Worm (Caenorhabditis elegans) whole organism, late embryonic: ENCODE results near the gene teg-1.
A peak's percentile ranks its signal among the peaks of the same experiment; 100 is the strongest.

Experiments
- T23F11.4 ChIP-seq: fragments of 200-800 bp; sonication (Bioruptor generic); optimal IDR thresholded peaks from 2 replicates; lab custom pipeline; 2018; ENCODE audit warnings: mild to moderate bottlenecking, missing genetic modification characterization, missing compliant biosample characterization
- ceh-34 ChIP-seq: sonication (generic microtip); optimal IDR thresholded peaks from 2 replicates; lab custom pipeline; 2016; ENCODE audit warnings: mild to moderate bottlenecking, missing genetic modification characterization, missing compliant biosample characterization
- ceh-48 ChIP-seq: sonication (generic microtip); optimal IDR thresholded peaks from 2 replicates; lab custom pipeline; 2016; ENCODE audit warnings: missing genetic modification characterization, inconsistent platforms, missing compliant biosample characterization
- ceh-6 ChIP-seq: fragments of 200-800 bp; sonication (Bioruptor generic); optimal IDR thresholded peaks from 2 replicates; lab custom pipeline; 2018; ENCODE audit warnings: mild to moderate bottlenecking, missing genetic modification characterization, missing compliant biosample characterization
- ceh-9 ChIP-seq: sonication (generic microtip); optimal IDR thresholded peaks from 2 replicates; lab custom pipeline; 2016; ENCODE audit warnings: mild to moderate bottlenecking, missing genetic modification characterization, inconsistent platforms, missing compliant biosample characterization
- dmd-4 ChIP-seq: sonication (generic microtip); optimal IDR thresholded peaks from 2 replicates; lab custom pipeline; 2016; ENCODE audit warnings: borderline replicate concordance, missing genetic modification characterization, missing compliant biosample characterization
- dve-1 ChIP-seq: sonication (generic microtip); optimal IDR thresholded peaks from 2 replicates; lab custom pipeline; 2017; ENCODE audit warnings: antibody characterized with exemption, mild to moderate bottlenecking, missing genetic modification characterization, missing compliant biosample characterization
- elt-2 ChIP-seq: sonication (generic microtip); optimal IDR thresholded peaks from 2 replicates; lab custom pipeline; 2016; ENCODE audit warnings: missing genetic modification reagents, missing genetic modification characterization, missing compliant biosample characterization
- elt-4 ChIP-seq: sonication (generic microtip); optimal IDR thresholded peaks from 2 replicates; lab custom pipeline; 2016; ENCODE audit warnings: missing genetic modification characterization, missing compliant biosample characterization
- ets-4 ChIP-seq: sonication (generic microtip); optimal IDR thresholded peaks from 2 replicates; lab custom pipeline; 2016; ENCODE audit warnings: missing genetic modification characterization, missing compliant biosample characterization
- eyg-1 ChIP-seq: sonication (generic microtip); optimal IDR thresholded peaks from 2 replicates; lab custom pipeline; 2016; ENCODE audit warnings: missing genotype, missing genetic modification characterization, missing compliant biosample characterization
- fax-1 ChIP-seq: sonication (generic microtip); optimal IDR thresholded peaks from 2 replicates; lab custom pipeline; 2016; ENCODE audit warnings: missing genotype, missing genetic modification characterization, missing compliant biosample characterization
- fkh-10 ChIP-seq: fragments of 150-350 bp; optimal IDR thresholded peaks from 2 replicates; lab custom pipeline; 2014; ENCODE audit warnings: missing biosample characterization, missing genetic modification reagents, missing genetic modification characterization
- gmeb-2 ChIP-seq: sonication (generic microtip); optimal IDR thresholded peaks from 2 replicates; lab custom pipeline; 2016; ENCODE audit warnings: missing genetic modification characterization, inconsistent platforms, missing compliant biosample characterization
- hlh-6 ChIP-seq: sonication (generic microtip); optimal IDR thresholded peaks from 2 replicates; lab custom pipeline; 2016; ENCODE audit warnings: missing genotype, missing genetic modification characterization, missing compliant biosample characterization
- hlh-8 ChIP-seq: sonication (generic microtip); optimal IDR thresholded peaks from 2 replicates; lab custom pipeline; 2016; ENCODE audit warnings: missing genotype, missing genetic modification characterization, missing compliant biosample characterization
- madf-2 ChIP-seq: sonication (generic microtip); optimal IDR thresholded peaks from 2 replicates; lab custom pipeline; 2017; ENCODE audit warnings: missing genetic modification characterization, missing compliant biosample characterization
- nfya-1 ChIP-seq: sonication (generic microtip); optimal IDR thresholded peaks from 2 replicates; lab custom pipeline; 2017; ENCODE audit warnings: missing genetic modification characterization, mild to moderate bottlenecking, missing compliant biosample characterization, antibody characterized with exemption, moderate library complexity
- pag-3 ChIP-seq: sonication (generic microtip); optimal IDR thresholded peaks from 2 replicates; lab custom pipeline; 2016; ENCODE audit warnings: missing compliant biosample characterization, missing genetic modification characterization, borderline replicate concordance
- pha-2 ChIP-seq: sonication (generic microtip); optimal IDR thresholded peaks from 2 replicates; lab custom pipeline; 2017; ENCODE audit warnings: mild to moderate bottlenecking, missing genetic modification characterization, missing compliant biosample characterization
- pha-4 ChIP-seq: fragments of 150-350 bp; optimal IDR thresholded peaks from 2 replicates; lab custom pipeline; 2018; ENCODE audit warnings: missing biosample characterization, missing genetic modification reagents, missing genetic modification characterization
- pros-1 ChIP-seq: fragments of 150-350 bp; optimal IDR thresholded peaks from 2 replicates; lab custom pipeline; 2014; ENCODE audit warnings: missing biosample characterization, missing genetic modification reagents, missing genetic modification characterization
- sdc-2 ChIP-seq: sonication (generic microtip); optimal IDR thresholded peaks from 2 replicates; lab custom pipeline; 2016; ENCODE audit warnings: missing genotype, missing genetic modification characterization, missing compliant biosample characterization
- sox-2 ChIP-seq: fragments of 200-800 bp; sonication (Bioruptor generic); IDR thresholded peaks from 2 replicates; pipeline ENCODE4 v1.3.6; 2022; ENCODE audit warnings: missing genetic modification reagents, missing genetic modification characterization, missing compliant biosample characterization
- syd-9 ChIP-seq: sonication (generic microtip); optimal IDR thresholded peaks from 2 replicates; lab custom pipeline; 2016; ENCODE audit warnings: mild to moderate bottlenecking, missing genetic modification characterization, moderate library complexity, missing compliant biosample characterization
- tbx-2 ChIP-seq: sonication (generic microtip); optimal IDR thresholded peaks from 2 replicates; lab custom pipeline; 2016; ENCODE audit warnings: missing genetic modification characterization, missing compliant biosample characterization
- tbx-7 ChIP-seq: sonication (generic microtip); optimal IDR thresholded peaks from 2 replicates; lab custom pipeline; 2016; ENCODE audit warnings: missing genotype, missing genetic modification characterization, missing compliant biosample characterization
- unc-42 ChIP-seq: sonication (generic microtip); optimal IDR thresholded peaks from 2 replicates; lab custom pipeline; 2016; ENCODE audit warnings: missing genotype, missing genetic modification characterization, missing compliant biosample characterization
- ztf-16 ChIP-seq: sonication (generic microtip); optimal IDR thresholded peaks from 2 replicates; lab custom pipeline; 2017; ENCODE audit warnings: missing genetic modification characterization, missing compliant biosample characterization

teg-1 gene

DNA sequence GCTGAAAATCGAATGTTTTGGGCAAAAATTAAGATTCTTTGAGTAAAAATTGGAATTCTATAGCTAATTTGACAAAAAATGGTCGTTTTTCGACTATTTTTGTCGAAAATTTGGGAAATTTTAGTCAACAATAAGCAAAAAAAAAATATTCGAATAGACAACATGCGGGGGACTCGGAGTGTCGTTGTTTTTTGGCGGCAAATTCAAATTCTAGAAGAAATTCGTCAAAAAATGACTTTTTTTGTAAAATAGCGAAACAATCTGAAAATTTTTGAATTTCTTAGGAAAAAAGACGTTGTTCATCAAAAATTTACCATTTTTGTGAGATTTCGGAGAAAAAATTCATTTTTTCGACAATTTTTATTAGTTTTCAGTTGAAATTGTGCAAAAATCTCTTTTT, 34.4 kb downstream of the teg-1 start:
- TF ChIP-seq madf-2 (tag; lab: Kevin White, UChicago) (no peak), elt-4 (tag; lab: Kevin White, UChicago) (no peak), pha-2 (tag; lab: Kevin White, UChicago) (no peak), eyg-1 (tag; lab: Kevin White, UChicago) (no peak), ztf-16 (no peak)

DNA sequence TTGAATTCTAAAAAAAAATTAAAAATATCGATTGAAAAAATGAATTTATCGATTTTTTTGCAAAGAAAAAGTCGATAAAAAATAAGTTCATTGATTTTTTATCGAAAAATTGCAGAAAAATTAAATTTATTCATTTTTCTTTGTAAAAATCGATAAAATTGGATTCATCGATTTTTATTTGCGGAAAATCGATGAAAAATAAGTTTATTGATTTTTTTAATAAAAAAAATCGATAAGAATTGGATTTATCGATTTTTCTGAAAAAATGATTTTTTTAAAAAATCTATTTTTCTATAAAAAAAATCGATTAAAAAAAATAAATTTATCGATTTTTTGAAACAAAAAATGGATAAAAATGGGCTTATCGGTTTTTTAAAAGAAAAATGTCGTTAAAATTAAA, 38.1 kb downstream of the teg-1 start:
- TF ChIP-seq ceh-48 (tag; lab: Kevin White, UChicago) = peak; percentile 42
- no peak for TF ChIP-seq pros-1 (tag; lab: Kevin White, UChicago)

DNA sequence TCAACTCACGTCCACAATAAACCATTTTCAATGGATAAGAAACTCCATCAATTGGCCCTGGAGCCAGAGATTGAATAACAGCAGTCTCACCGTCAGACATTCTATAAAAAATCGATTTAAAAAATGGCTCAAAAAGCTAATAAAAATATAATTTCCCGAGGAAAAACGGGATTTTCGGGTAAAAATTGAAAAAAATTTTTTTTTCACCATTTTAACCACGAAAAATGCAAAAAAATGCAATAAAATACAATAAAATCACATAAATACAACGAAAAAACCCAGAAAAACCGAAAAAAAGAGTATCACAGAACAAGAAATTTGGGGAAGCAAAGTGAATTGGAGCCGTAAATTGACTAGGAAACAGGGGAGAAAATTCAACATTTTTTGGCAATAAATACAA, 39.2 kb downstream of the teg-1 start, which contains the start of gene Y47D3A.21:
TSS of gene Y47D3A.21 (minus strand) at position 101 of the 400 bp plus-strand sequence.
- TF ChIP-seq pha-2 (tag; lab: Kevin White, UChicago) = no peak
- no peak for TF ChIP-seq syd-9 (tag; lab: Kevin White, UChicago)
- TF ChIP-seq sox-2 = no peak
- no peak for TF ChIP-seq dve-1 (tag; lab: Kevin White, UChicago)
- no peak for TF ChIP-seq elt-2 (tag; lab: Kevin White, UChicago)
- TF ChIP-seq madf-2 (tag; lab: Kevin White, UChicago) = no peak
- no peak for TF ChIP-seq ets-4

DNA sequence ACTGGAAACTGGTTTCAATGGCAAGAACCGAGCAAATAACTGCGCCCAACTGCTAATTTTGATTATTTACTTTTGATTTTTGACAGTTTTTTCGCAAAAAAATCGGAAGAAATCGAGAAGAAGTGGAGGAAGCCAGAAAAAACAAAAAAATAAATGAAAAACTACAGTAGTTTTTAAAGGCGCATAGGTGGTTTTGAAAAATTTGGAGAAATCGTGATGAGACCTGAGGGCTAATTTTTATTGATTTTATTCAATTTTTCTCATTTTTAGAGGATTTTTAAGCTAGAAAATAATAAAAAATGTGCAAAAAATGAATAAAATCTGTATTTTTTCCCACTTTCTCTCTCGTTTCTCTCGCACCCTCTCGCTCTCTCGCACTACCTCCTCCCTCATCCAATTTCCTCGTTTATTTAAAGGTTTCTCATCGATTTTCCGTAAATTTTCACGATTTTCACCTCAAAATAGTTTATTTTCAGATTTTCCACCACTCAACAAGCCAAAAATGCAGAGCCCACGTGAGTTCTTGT, 43.4 kb downstream of the teg-1 start, which contains the start of gene Y47D3A.20:
TSS of gene Y47D3A.20 (plus strand) at position 477 of the 527 bp plus-strand sequence.
- TF ChIP-seq pha-2 (tag; lab: Kevin White, UChicago) = no peak
- TF ChIP-seq elt-2 (tag; lab: Kevin White, UChicago) = no peak
- TF ChIP-seq ceh-6 = no peak
- TF ChIP-seq dmd-4 (tag; lab: Kevin White, UChicago) = no peak
- TF ChIP-seq T23F11.4 (GFP tag; lab: Kevin White, UChicago) = no peak
- TF ChIP-seq pag-3 (tag; lab: Kevin White, UChicago) = no peak
- no peak for TF ChIP-seq sdc-2 (tag; lab: Kevin White, UChicago)
- TF ChIP-seq unc-42 (tag; lab: Kevin White, UChicago) = no peak
- TF ChIP-seq ceh-9 (tag; lab: Kevin White, UChicago) = no peak
- TF ChIP-seq hlh-6 = no peak
- TF ChIP-seq fax-1 (tag; lab: Kevin White, UChicago) = no peak
- TF ChIP-seq madf-2 (tag; lab: Kevin White, UChicago) = no peak
- no peak for TF ChIP-seq fkh-10 (GFP tag; lab: Kevin White, UChicago)

DNA sequence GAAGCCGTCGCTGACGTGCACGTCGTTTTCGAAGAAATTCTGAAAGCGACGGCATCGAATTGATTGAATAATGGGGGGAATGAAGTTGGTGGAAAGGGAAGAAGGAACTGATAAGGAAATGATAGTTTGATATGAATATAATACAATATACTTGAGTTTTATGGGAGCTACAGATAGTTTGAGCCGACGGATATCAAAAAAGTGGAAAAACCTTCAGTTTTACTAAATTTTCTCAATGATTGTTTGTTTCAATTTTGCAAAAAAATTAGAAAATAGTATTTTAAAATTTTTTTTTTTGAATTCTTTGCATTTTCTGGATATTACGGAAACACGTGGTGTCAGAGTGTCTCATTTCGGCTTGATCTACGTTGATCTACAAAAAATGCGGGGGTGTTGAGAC, 47.2 kb downstream of the teg-1 start, which contains the start of gene obr-1:
TSS of gene obr-1 (minus strand) at position 101 of the 400 bp plus-strand sequence.
- TF ChIP-seq pha-4 (tag; lab: Kevin White, UChicago) (no peak), elt-2 (tag; lab: Kevin White, UChicago) (no peak), ceh-34 (tag; lab: Kevin White, UChicago) (no peak), gmeb-2 (tag; lab: Kevin White, UChicago) (no peak)

DNA sequence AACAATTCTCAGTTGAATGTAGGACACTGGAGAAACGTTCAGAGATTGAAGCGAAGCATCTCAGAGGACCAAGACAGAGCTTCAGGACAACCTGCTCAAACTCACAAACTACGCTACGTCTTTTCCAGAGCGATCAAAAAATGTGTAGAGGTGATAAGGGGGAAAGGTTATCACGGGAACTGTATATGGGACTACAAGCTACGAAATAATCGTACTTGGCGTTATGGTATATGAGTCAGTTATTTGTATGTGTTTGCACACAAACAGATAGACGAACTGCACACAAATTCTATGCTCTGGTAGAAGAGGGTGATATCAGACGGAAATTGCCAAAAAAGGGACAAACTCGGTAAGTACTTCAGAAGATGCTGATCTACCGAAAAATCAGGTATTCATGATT, 48.8 kb downstream of the teg-1 start:
- no peak for TF ChIP-seq pag-3 (tag; lab: Kevin White, UChicago)
- no peak for TF ChIP-seq tbx-7 (tag; lab: Kevin White, UChicago)
- no peak for TF ChIP-seq tbx-2 (tag; lab: Kevin White, UChicago)
- no peak for TF ChIP-seq hlh-8 (tag; lab: Kevin White, UChicago)
- no peak for TF ChIP-seq nfya-1
- TF ChIP-seq ztf-16 = no peak
- TF ChIP-seq T23F11.4 (GFP tag; lab: Kevin White, UChicago) = no peak
- TF ChIP-seq, all 69 proteins: peak for 0
